Fruit fly (Drosophila melanogaster) whole organism, embryonic: ENCODE results near the gene grass.
A peak's percentile ranks its signal among the peaks of the same experiment; 100 is the strongest.

ENCODE experiments used
- Adf1 ChIP-seq: fragments of 200-800 bp; sonication (Bioruptor generic); IDR thresholded peaks from 2 replicates; pipeline ENCODE4 v1.3.6; 2022; ENCODE audit warnings: missing biosample characterization, missing genetic modification characterization
- Asciz ChIP-seq: fragments of 200-800 bp; sonication (Bioruptor generic); optimal IDR thresholded peaks from 2 replicates; lab custom pipeline; 2017; ENCODE audit warnings: missing biosample characterization, mild to moderate bottlenecking, missing genetic modification characterization, missing genetic modification reagents
- CG10147 ChIP-seq: fragments of 200-800 bp; sonication (Bioruptor generic); optimal IDR thresholded peaks from 2 replicates; lab custom pipeline; 2019; ENCODE audit warnings: missing biosample characterization, mild to moderate bottlenecking, missing genetic modification characterization, moderate library complexity
- CG10959 ChIP-seq: fragments of 200-800 bp; sonication (Bioruptor generic); IDR thresholded peaks from 2 replicates; pipeline ENCODE4 v1.3.6; 2022; ENCODE audit warnings: missing biosample characterization, missing genetic modification characterization
- CG11093 ChIP-seq: fragments of 200-800 bp; sonication (Bioruptor generic); IDR thresholded peaks from 3 replicates; pipeline ENCODE4 v1.3.6; 2022; ENCODE audit warnings: missing biosample characterization, missing genetic modification characterization
- CG11504 ChIP-seq: fragments of 200-800 bp; sonication (Bioruptor generic); optimal IDR thresholded peaks from 3 replicates; lab custom pipeline; 2019; ENCODE audit warnings: missing biosample characterization, mild to moderate bottlenecking, missing genetic modification characterization, moderate library complexity
- CG12744 ChIP-seq: fragments of 200-800 bp; sonication (Bioruptor generic); optimal IDR thresholded peaks from 2 replicates; lab custom pipeline; 2016; ENCODE audit warnings: missing biosample characterization, missing genetic modification characterization
- CG13624 ChIP-seq: fragments of 200-800 bp; sonication (Bioruptor generic); optimal IDR thresholded peaks from 2 replicates; lab custom pipeline; 2016; ENCODE audit warnings: missing biosample characterization, missing genetic modification characterization
- CG14710 ChIP-seq: fragments of 200-800 bp; sonication (Bioruptor generic); optimal IDR thresholded peaks from 3 replicates; lab custom pipeline; 2019; ENCODE audit warnings: missing biosample characterization, mild to moderate bottlenecking, missing genetic modification characterization, moderate library complexity
- CG14860 ChIP-seq: fragments of 200-800 bp; sonication (Bioruptor generic); IDR thresholded peaks from 3 replicates; pipeline ENCODE4 v1.3.6; 2022; ENCODE audit warnings: missing biosample characterization, missing genetic modification characterization; ENCODE audit not compliant: partially characterized antibody
- CG16779 ChIP-seq: fragments of 200-800 bp; sonication (Bioruptor generic); IDR thresholded peaks from 2 replicates; pipeline ENCODE4 v1.3.6; 2022; ENCODE audit warnings: missing biosample characterization, missing genetic modification characterization
- CG18599 ChIP-seq: fragments of 200-800 bp; sonication (Bioruptor generic); optimal IDR thresholded peaks from 3 replicates; lab custom pipeline; 2017; ENCODE audit warnings: missing biosample characterization, missing genetic modification characterization, mild to moderate bottlenecking, moderate library complexity, missing genetic modification reagents
- CG2129 ChIP-seq: fragments of 200-800 bp; sonication (Bioruptor generic); IDR thresholded peaks from 2 replicates; pipeline ENCODE4 v1.3.6; 2022; ENCODE audit warnings: missing biosample characterization, missing genetic modification characterization; ENCODE audit not compliant: partially characterized antibody
- CG30431 ChIP-seq: fragments of 200-800 bp; sonication (Bioruptor generic); optimal IDR thresholded peaks from 2 replicates; lab custom pipeline; 2017; ENCODE audit warnings: missing biosample characterization, missing genetic modification characterization
- CG34422 ChIP-seq: fragments of 200-800 bp; sonication (Bioruptor generic); IDR thresholded peaks from 3 replicates; pipeline ENCODE4 v1.3.6; 2022; ENCODE audit warnings: missing biosample characterization, missing genetic modification characterization
- CG3847 ChIP-seq: fragments of 200-800 bp; sonication (Bioruptor generic); IDR thresholded peaks from 2 replicates; pipeline ENCODE4 v1.3.6; 2022; ENCODE audit warnings: missing biosample characterization, missing genetic modification characterization
- CG4854 ChIP-seq: fragments of 200-800 bp; sonication (Bioruptor generic); optimal IDR thresholded peaks from 2 replicates; lab custom pipeline; 2016; ENCODE audit warnings: missing biosample characterization, missing genetic modification characterization, inconsistent platforms
- CG6654 ChIP-seq: fragments of 200-800 bp; sonication (Bioruptor generic); optimal IDR thresholded peaks from 2 replicates; lab custom pipeline; 2017; ENCODE audit warnings: missing biosample characterization, mild to moderate bottlenecking, missing genetic modification characterization
- CG7556 ChIP-seq: fragments of 200-800 bp; sonication (Bioruptor generic); optimal IDR thresholded peaks from 2 replicates; lab custom pipeline; 2017; ENCODE audit warnings: missing biosample characterization, mild to moderate bottlenecking, missing genetic modification characterization
- CG7745 ChIP-seq: fragments of 200-800 bp; sonication (Bioruptor generic); optimal IDR thresholded peaks from 2 replicates; lab custom pipeline; 2018; ENCODE audit warnings: missing biosample characterization, mild to moderate bottlenecking, missing genetic modification characterization, moderate library complexity
- CG9437 ChIP-seq: fragments of 200-800 bp; sonication (Bioruptor generic); optimal IDR thresholded peaks from 2 replicates; lab custom pipeline; 2018; ENCODE audit warnings: missing biosample characterization, mild to moderate bottlenecking, missing genetic modification characterization
- CG9817 ChIP-seq: fragments of 200-800 bp; sonication (Bioruptor generic); optimal IDR thresholded peaks from 2 replicates; lab custom pipeline; 2018; ENCODE audit warnings: missing biosample characterization, mild to moderate bottlenecking, missing genetic modification characterization, moderate library complexity
- Chrac-16 ChIP-seq: fragments of 200-800 bp; sonication (Bioruptor generic); optimal IDR thresholded peaks from 3 replicates; lab custom pipeline; 2016; ENCODE audit warnings: missing biosample characterization, missing genetic modification characterization
- Eip74EF ChIP-seq, 2 experiments: fragments of 200-800 bp in 1 of 2; fragments of >200 bp in 1 of 2; sonication (Bioruptor generic) in 1 of 2; optimal IDR thresholded peaks; 2 replicates each; lab custom pipeline; 2017 to 2019; ENCODE audit warnings: missing biosample characterization in 2 of 2, missing genetic modification characterization in 2 of 2, mild to moderate bottlenecking in 1 of 2, moderate library complexity in 1 of 2
- H2.0 ChIP-seq: fragments of 200-800 bp; sonication (Bioruptor generic); IDR thresholded peaks from 2 replicates; pipeline ENCODE4 v1.3.6; 2022; ENCODE audit warnings: missing biosample characterization, missing genetic modification characterization
- HLH54F ChIP-seq: fragments of 200-800 bp; sonication (Bioruptor generic); optimal IDR thresholded peaks from 3 replicates; lab custom pipeline; 2016; ENCODE audit warnings: missing biosample characterization, missing genetic modification characterization
- NfI ChIP-seq: fragments of 200-800 bp; sonication (Bioruptor generic); optimal IDR thresholded peaks from 3 replicates; lab custom pipeline; 2018; ENCODE audit warnings: missing biosample characterization, mild to moderate bottlenecking, missing genetic modification characterization, moderate library complexity
- Oli ChIP-seq: fragments of 200-800 bp; sonication (Bioruptor generic); optimal IDR thresholded peaks from 2 replicates; lab custom pipeline; 2018; ENCODE audit warnings: missing biosample characterization, mild to moderate bottlenecking, missing genetic modification characterization, moderate library complexity
- Opbp ChIP-seq: fragments of 200-800 bp; sonication (Bioruptor generic); IDR thresholded peaks from 3 replicates; pipeline ENCODE4 v1.3.6; 2022; ENCODE audit warnings: missing biosample characterization, missing genetic modification characterization; ENCODE audit not compliant: partially characterized antibody
- Pdp1 ChIP-seq, 2 experiments: fragments of 200-800 bp; sonication (Bioruptor generic); optimal IDR thresholded peaks; 3 replicates each; lab custom pipeline; 2016; ENCODE audit warnings: missing biosample characterization in 2 of 2, missing genetic modification characterization in 2 of 2, mild to moderate bottlenecking in 1 of 2, moderate library complexity in 1 of 2
- aop ChIP-seq: fragments of 200-800 bp; sonication (Bioruptor generic); IDR thresholded peaks from 2 replicates; pipeline ENCODE4 v1.3.6; 2022; ENCODE audit warnings: missing biosample characterization, missing genetic modification characterization
- bbx ChIP-seq: fragments of 200-800 bp; sonication (Bioruptor generic); IDR thresholded peaks from 2 replicates; pipeline ENCODE4 v1.3.6; 2022; ENCODE audit warnings: missing biosample characterization, missing genetic modification characterization; ENCODE audit not compliant: partially characterized antibody
- br ChIP-seq: fragments of >200 bp; optimal IDR thresholded peaks from 2 replicates; lab custom pipeline; 2017
- chn ChIP-seq: fragments of 200-800 bp; sonication (Bioruptor generic); optimal IDR thresholded peaks from 2 replicates; lab custom pipeline; 2016; ENCODE audit warnings: missing biosample characterization, missing genetic modification characterization
- crol ChIP-seq: fragments of 200-800 bp; sonication (Bioruptor generic); IDR thresholded peaks from 2 replicates; pipeline ENCODE4 v1.3.6; 2022; ENCODE audit warnings: missing biosample characterization, missing genetic modification characterization
- dati ChIP-seq: fragments of 200-800 bp; sonication (Bioruptor generic); IDR thresholded peaks from 2 replicates; pipeline ENCODE4 v1.3.6; 2022; ENCODE audit warnings: missing biosample characterization, missing genetic modification characterization
- fu2 ChIP-seq: fragments of 200-800 bp; sonication (Bioruptor generic); optimal IDR thresholded peaks from 2 replicates; lab custom pipeline; 2016; ENCODE audit warnings: missing biosample characterization, missing genetic modification characterization
- gsb ChIP-seq: fragments of 200-800 bp; sonication (Bioruptor generic); IDR thresholded peaks from 2 replicates; pipeline ENCODE4 v1.3.6; 2022; ENCODE audit warnings: missing biosample characterization, missing genetic modification characterization
- ham ChIP-seq: fragments of 200-800 bp; sonication (Bioruptor generic); IDR thresholded peaks from 2 replicates; pipeline ENCODE4 v1.3.6; 2022; ENCODE audit warnings: missing biosample characterization, missing genetic modification characterization
- ken ChIP-seq: fragments of 200-800 bp; sonication (Bioruptor generic); IDR thresholded peaks from 3 replicates; pipeline ENCODE4 v1.3.6; 2022; ENCODE audit warnings: missing biosample characterization, missing genetic modification characterization
- maf-S ChIP-seq: fragments of 200-800 bp; sonication (Bioruptor generic); optimal IDR thresholded peaks from 2 replicates; lab custom pipeline; 2016; ENCODE audit warnings: missing biosample characterization, missing genetic modification characterization
- pita ChIP-seq: fragments of 200-800 bp; sonication (Bioruptor generic); optimal IDR thresholded peaks from 2 replicates; lab custom pipeline; 2017; ENCODE audit warnings: missing biosample characterization, mild to moderate bottlenecking, missing genetic modification characterization
- pnt ChIP-seq: fragments of 200-800 bp; sonication (Bioruptor generic); optimal IDR thresholded peaks from 3 replicates; lab custom pipeline; 2016; ENCODE audit warnings: missing biosample characterization, missing genetic modification characterization
- pros ChIP-seq: fragments of 200-800 bp; sonication (Bioruptor generic); optimal IDR thresholded peaks from 3 replicates; lab custom pipeline; 2019; ENCODE audit warnings: missing biosample characterization, mild to moderate bottlenecking, missing genetic modification characterization, moderate library complexity
- rib ChIP-seq: fragments of 200-800 bp; sonication (Bioruptor generic); IDR thresholded peaks from 2 replicates; pipeline ENCODE4 v1.3.6; 2022; ENCODE audit warnings: missing biosample characterization, missing genetic modification characterization
- scrt ChIP-seq: fragments of 200-800 bp; sonication (Bioruptor generic); optimal IDR thresholded peaks from 2 replicates; lab custom pipeline; 2018; ENCODE audit warnings: missing biosample characterization, mild to moderate bottlenecking, missing genetic modification characterization, moderate library complexity
- tgo ChIP-seq: fragments of 200-800 bp; sonication (Bioruptor generic); IDR thresholded peaks from 3 replicates; pipeline ENCODE4 v1.3.6; 2022; ENCODE audit warnings: missing biosample characterization, missing genetic modification characterization
- tna ChIP-seq: fragments of 200-800 bp; sonication (Bioruptor generic); IDR thresholded peaks from 2 replicates; pipeline ENCODE4 v1.3.6; 2022; ENCODE audit warnings: missing biosample characterization, missing genetic modification characterization; ENCODE audit not compliant: partially characterized antibody
- vnd ChIP-seq: fragments of 200-800 bp; sonication (Bioruptor generic); IDR thresholded peaks from 3 replicates; pipeline ENCODE4 v1.3.6; 2022; ENCODE audit warnings: missing biosample characterization, missing genetic modification characterization; ENCODE audit not compliant: partially characterized antibody

Gene grass

DNA sequence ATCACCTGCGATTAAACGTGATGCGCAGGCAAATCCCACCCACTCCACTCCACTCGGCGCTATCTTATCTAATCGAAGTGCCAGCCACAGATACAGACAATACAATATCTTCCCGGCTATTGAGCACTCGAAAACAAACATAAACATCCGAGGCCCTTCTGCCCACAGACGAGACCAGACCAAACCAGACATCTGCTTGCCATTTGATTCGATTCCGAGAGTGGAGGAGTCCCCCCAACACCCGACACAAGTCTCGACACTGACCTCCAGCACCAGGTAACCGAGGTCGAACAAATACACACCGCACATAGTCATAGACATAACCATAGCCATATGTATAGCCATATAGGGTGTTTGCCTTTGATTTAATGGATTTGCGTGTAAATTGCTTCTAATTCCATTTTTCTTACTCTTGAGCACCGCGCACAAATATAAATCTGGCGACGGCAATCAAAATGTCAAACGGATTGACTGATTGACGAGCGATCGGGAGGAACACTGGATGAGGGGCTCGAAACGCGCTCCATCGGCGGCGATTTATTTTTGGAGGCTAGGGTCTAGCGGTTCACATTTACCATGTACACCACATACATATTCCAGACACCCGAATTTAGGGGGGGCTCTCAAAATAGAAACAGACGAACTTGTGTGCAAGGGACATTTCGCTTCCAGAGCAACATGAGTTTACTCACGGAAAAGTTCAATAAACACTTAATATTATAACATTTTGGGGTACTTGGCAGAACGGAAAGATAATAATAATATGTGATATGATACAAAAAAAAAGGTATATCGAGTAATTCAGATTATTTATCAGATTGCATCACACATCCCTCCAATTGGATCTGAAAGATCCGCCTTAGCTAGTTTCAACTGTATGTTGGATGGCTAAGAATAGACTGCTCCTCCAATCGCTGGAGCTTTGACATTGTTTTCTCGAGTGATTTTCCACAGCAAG, 8.7 kb upstream of the grass start (continued):
- no peak for TF ChIP-seq Adf1 (GFP tag; lab: Robert Waterston, UW)
- no peak for TF ChIP-seq pita (GFP tag; lab: Kevin White, UChicago)
- TF ChIP-seq Asciz (GFP tag; lab: Kevin White, UChicago) = no peak
- no peak for TF ChIP-seq CG3847 (GFP tag; lab: Robert Waterston, UW)
- TF ChIP-seq gsb (GFP tag; lab: Robert Waterston, UW) = no peak
- no peak for TF ChIP-seq CG6654
- no peak for TF ChIP-seq scrt
- no peak for TF ChIP-seq tna (GFP tag; lab: Robert Waterston, UW)
- no peak for TF ChIP-seq CG16779 (GFP tag; lab: Robert Waterston, UW)
- TF ChIP-seq vnd (GFP tag; lab: Robert Waterston, UW) = no peak
- TF ChIP-seq CG11504 (tag; lab: Kevin White, UChicago) = peak; percentile 10
- no peak for TF ChIP-seq maf-S (GFP tag; lab: Kevin White, UChicago)
- no peak for TF ChIP-seq crol (GFP tag; lab: Robert Waterston, UW)
- no peak for TF ChIP-seq CG18599 (GFP tag; lab: Kevin White, UChicago)
- TF ChIP-seq CG4854 = no peak
- no peak for TF ChIP-seq br (lab: Kevin White, UChicago)
- no peak for TF ChIP-seq chn (GFP tag; lab: Kevin White, UChicago)
- TF ChIP-seq CG7745 (tag; lab: Kevin White, UChicago) = peak; percentile 28
- TF ChIP-seq CG14710 = no peak
- no peak for TF ChIP-seq CG30431 (GFP tag; lab: Kevin White, UChicago)
- TF ChIP-seq tgo (GFP tag; lab: Robert Waterston, UW) = no peak
- TF ChIP-seq H2.0 (GFP tag; lab: Robert Waterston, UW) = no peak
- no peak for TF ChIP-seq ham (GFP tag; lab: Robert Waterston, UW)
- peak in 1 of 2 experiments; percentile 48 for TF ChIP-seq Pdp1 (GFP tag; optimal IDR thresholded peaks at IDR 0.05; lab: Kevin White, UChicago)
- TF ChIP-seq CG12744 (GFP tag; lab: Kevin White, UChicago) = no peak
- TF ChIP-seq CG9817 (tag; lab: Kevin White, UChicago) = no peak
- no peak for TF ChIP-seq aop (GFP tag; lab: Robert Waterston, UW)
- no peak for TF ChIP-seq CG11093 (GFP tag; lab: Robert Waterston, UW)
- no peak for TF ChIP-seq CG10147
- no peak for TF ChIP-seq CG34422 (GFP tag; lab: Robert Waterston, UW)
- peak; percentile 9 for TF ChIP-seq CG7556 (GFP tag; lab: Kevin White, UChicago)
- peak; percentile 24 for TF ChIP-seq Oli (tag; lab: Kevin White, UChicago)
- no peak for TF ChIP-seq CG14860 (GFP tag; lab: Robert Waterston, UW)
- TF ChIP-seq CG9437 = no peak
- no peak for TF ChIP-seq CG13624 (GFP tag; lab: Kevin White, UChicago)
- no peak for TF ChIP-seq rib (GFP tag; lab: Robert Waterston, UW)
- no peak for TF ChIP-seq Chrac-16
- TF ChIP-seq bbx (GFP tag; lab: Robert Waterston, UW) = no peak
- TF ChIP-seq ken (GFP tag; lab: Robert Waterston, UW) = no peak
- no peak for TF ChIP-seq CG10959 (GFP tag; lab: Robert Waterston, UW)
- no peak for TF ChIP-seq HLH54F (GFP tag; lab: Kevin White, UChicago)
- TF ChIP-seq CG2129 (GFP tag; lab: Robert Waterston, UW) = no peak
- TF ChIP-seq pros (GFP tag; lab: Kevin White, UChicago) = no peak
- no peak for TF ChIP-seq dati
- no peak for TF ChIP-seq NfI (GFP tag; lab: Kevin White, UChicago)
- TF ChIP-seq Eip74EF (GFP tag; optimal IDR thresholded peaks at IDR 0.05; lab: Kevin White, UChicago) = no peak
- TF ChIP-seq pnt (GFP tag; lab: Kevin White, UChicago) = no peak
- TF ChIP-seq fu2 = no peak
- no peak for TF ChIP-seq Opbp (GFP tag; lab: Robert Waterston, UW)
